Fruit fly (Drosophila melanogaster): ENCODE results near the gene beta-PheRS.

The beta-PheRS gene

dm6 chr3R:24289768-24290349 is 37.4 kb upstream of the beta-PheRS start, which contains the start of the genes CG34290 and Uck (continued):
- TF ChIP-seq CG3407 (GFP tag; optimal IDR thresholded peaks at IDR 0.05) (peak; percentile 58), cas (GFP tag; IDR thresholded peaks at IDR 0.05) (0 out of 2 replicates have a peak, but pooled peaks have one; percentile 12), Dll (GFP tag; IDR thresholded peaks at IDR 0.05; ENCODE audit: partially characterized antibody) (peak; percentile 89), D19B (GFP tag; optimal IDR thresholded peaks at IDR 0.05) (peak; percentile 51), Hmx (GFP tag; optimal IDR thresholded peaks at IDR 0.05) (peak; percentile 4), Optix (GFP tag; IDR thresholded peaks at IDR 0.05) (peak; percentile 53; the same call in 1 of the 3 replicates), CG8478 (optimal IDR thresholded peaks at IDR 0.05) (no peak), gsb (GFP tag; IDR thresholded peaks at IDR 0.05) (peak; percentile 61), odd (GFP tag; optimal IDR thresholded peaks at IDR 0.05) (peak; percentile 79), CG6765 (GFP tag; optimal IDR thresholded peaks at IDR 0.05) (peak; percentile 93), pnt (GFP tag; optimal IDR thresholded peaks at IDR 0.05) (no peak), stc (GFP tag; IDR thresholded peaks at IDR 0.05) (peak; percentile 66; the same call in 1 of the 2 replicates), Sox102F (GFP tag; optimal IDR thresholded peaks at IDR 0.05) (peak; percentile 38), CG11093 (GFP tag; IDR thresholded peaks at IDR 0.05) (0 out of 3 replicates have a peak, but pooled peaks have one; percentile 22), ems (GFP tag; optimal IDR thresholded peaks at IDR 0.05) (peak; percentile 66), CG9797 (GFP tag; optimal IDR thresholded peaks at IDR 0.05) (peak; percentile 72), CG14710 (tag; optimal IDR thresholded peaks at IDR 0.05) (peak; percentile 82), Doc2 (GFP tag; IDR thresholded peaks at IDR 0.05) (no peak), hb (GFP tag; IDR thresholded peaks at IDR 0.05; ENCODE audit: partially characterized antibody) (peak; percentile 62; the same call in 2 of the 3 replicates), CG33557 (GFP tag; optimal IDR thresholded peaks at IDR 0.05) (peak; percentile 70), CG31365 (tag; optimal IDR thresholded peaks at IDR 0.05) (peak; percentile 65), bcd (GFP tag; optimal IDR thresholded peaks at IDR 0.05) (peak; percentile 87), Bteb2 (GFP tag; optimal IDR thresholded peaks at IDR 0.05) (peak; percentile 82), cg (GFP tag; optimal IDR thresholded peaks at IDR 0.05) (no peak), prd (optimal IDR thresholded peaks at IDR 0.05) (no peak), prd (GFP tag; IDR thresholded peaks at IDR 0.05) (peak; percentile 47; the same call in 2 of the 3 replicates), CG6689 (GFP tag; IDR thresholded peaks at IDR 0.05) (peak; percentile 53), tup (GFP tag; optimal IDR thresholded peaks at IDR 0.05) (no peak), Hsf (GFP tag; optimal IDR thresholded peaks at IDR 0.05) (peak; percentile 78), CG9817 (tag; optimal IDR thresholded peaks at IDR 0.05) (peak; percentile 68), zfh2 (GFP tag; optimal IDR thresholded peaks at IDR 0.05) (peak; percentile 43), vfl (GFP tag; optimal IDR thresholded peaks at IDR 0.05) (peak; percentile 16), Chrac-16 (GFP tag; optimal IDR thresholded peaks at IDR 0.05) (peak; percentile 2), Atf-2 (GFP tag; optimal IDR thresholded peaks at IDR 0.05) (peak; percentile 65), CG3995 (GFP tag; optimal IDR thresholded peaks at IDR 0.05) (peak; percentile 78), CG1024 (GFP tag; IDR thresholded peaks at IDR 0.05) (no peak), zf30C (GFP tag; optimal IDR thresholded peaks at IDR 0.05) (peak; percentile 39), CG32772 (GFP tag; IDR thresholded peaks at IDR 0.05) (0 out of 2 replicates have a peak, but pooled peaks have one; percentile 14), CG7357 (GFP tag; IDR thresholded peaks at IDR 0.05) (no peak), jigr1 (GFP tag; IDR thresholded peaks at IDR 0.05) (no peak), Fer3 (tag; optimal IDR thresholded peaks at IDR 0.05) (peak; percentile 82), Sry-β (GFP tag; optimal IDR thresholded peaks at IDR 0.05) (peak; percentile 28), croc (GFP tag; conservative IDR thresholded peaks at IDR 0.05) (no peak), CG10565 (GFP tag; optimal IDR thresholded peaks at IDR 0.05) (no peak), CG8944 (GFP tag; optimal IDR thresholded peaks at IDR 0.05) (peak; percentile 15), Deaf1 (tag; optimal IDR thresholded peaks at IDR 0.05) (peak; percentile 35), CG3847 (GFP tag; IDR thresholded peaks at IDR 0.05) (peak; percentile 85), Elba2 (GFP tag; optimal IDR thresholded peaks at IDR 0.05) (no peak), pfk (GFP tag; optimal IDR thresholded peaks at IDR 0.05) (peak; percentile 70), BEAF-32 (GFP tag; optimal IDR thresholded peaks at IDR 0.05) (peak; percentile 87), BtbVII (GFP tag; optimal IDR thresholded peaks at IDR 0.05) (peak; percentile 76)

Data from whole organism, embryonic.